Worm (Caenorhabditis elegans): ENCODE data around the gene F53C3.3.

The F53C3.3 gene

ce11 chrII:3935098-3935497 is 32.4 kb downstream of the F53C3.3 start:
- no peak for TF ChIP-seq nhr-11 (tag; optimal IDR thresholded peaks at IDR 0.05)

- TF ChIP-seq nhr-10 (tag; optimal IDR thresholded peaks at IDR 0.05) (no peak), mdt-29 (GFP tag; IDR thresholded peaks at IDR 0.05) (no peak), lin-1 (GFP tag; IDR thresholded peaks at IDR 0.05) (no peak), lin-38 (GFP tag; IDR thresholded peaks at IDR 0.05) (peak; percentile 37; the same call in 1 of the 2 replicates), zfp-2 (tag; optimal IDR thresholded peaks at IDR 0.05) (no peak), nhr-77 (tag; optimal IDR thresholded peaks at IDR 0.05) (no peak)
Observed at ce11 chrII:3935990-3936389, 33.3 kb downstream of the F53C3.3 start.

ce11 chrII:3947404-3947803 is 44.7 kb downstream of the F53C3.3 start:
- no peak for TF ChIP-seq dmd-6 (GFP tag; IDR thresholded peaks at IDR 0.05)
- no peak for TF ChIP-seq dmd-9 (GFP tag; IDR thresholded peaks at IDR 0.05)
- no peak for TF ChIP-seq nhr-6 (tag; optimal IDR thresholded peaks at IDR 0.05)

ce11 chrII:3948507-3948906 is 45.9 kb downstream of the F53C3.3 start:
- TF ChIP-seq aha-1 (tag) (peak; percentile 9), mdt-29 (GFP tag; IDR thresholded peaks at IDR 0.05) (no peak)

ce11 chrII:3950077-3950476 is 47.4 kb downstream of the F53C3.3 start, which contains the start of gene sea-2:
TSS of gene sea-2 (plus strand) at chrII:3950377.
- peak; percentile 23 for TF ChIP-seq aha-1 (tag)
- TF ChIP-seq Y75B8A.6 (GFP tag; IDR thresholded peaks at IDR 0.05), result no peak

- TF ChIP-seq ama-1 (optimal IDR thresholded peaks at IDR 0.05) (peak; percentile 15), mep-1 (tag; optimal IDR thresholded peaks at IDR 0.05) (peak; percentile 28), nhr-41 (GFP tag; IDR thresholded peaks at IDR 0.05) (no peak), Y75B8A.6 (GFP tag; IDR thresholded peaks at IDR 0.05) (no peak), ceh-28 (tag; optimal IDR thresholded peaks at IDR 0.05) (no peak), tra-1 (GFP tag; IDR thresholded peaks at IDR 0.05) (0 out of 2 replicates have a peak, but pooled peaks have one; percentile 36), madf-9 (GFP tag; conservative IDR thresholded peaks at IDR 0.05) (0 out of 2 replicates have a peak, but pooled peaks have one; percentile 2), nhr-28 (tag; optimal IDR thresholded peaks at IDR 0.05) (peak; percentile 64), nhr-111 (GFP tag; optimal IDR thresholded peaks at IDR 0.05) (no peak), hlh-30 (tag; optimal IDR thresholded peaks at IDR 0.05; ENCODE audit: insufficient read depth) (peak; percentile 8), daf-19 (GFP tag; conservative IDR thresholded peaks at IDR 0.05) (no peak), nhr-237 (tag; optimal IDR thresholded peaks at IDR 0.05) (no peak), F49E8.2 (tag; optimal IDR thresholded peaks at IDR 0.05; ENCODE audit: borderline replicate concordance) (no peak), vab-7 (GFP tag; IDR thresholded peaks at IDR 0.05) (no peak), daf-12 (tag; optimal IDR thresholded peaks at IDR 0.05) (no peak), mxl-3 (GFP tag; optimal IDR thresholded peaks at IDR 0.05) (no peak), hmg-1.1 (GFP tag; IDR thresholded peaks at IDR 0.05) (peak; percentile 41; the same call in 1 of the 2 replicates), mes-2 (tag; optimal IDR thresholded peaks at IDR 0.05; ENCODE audit: poor library complexity, severe bottlenecking) (no peak), nhr-77 (tag; optimal IDR thresholded peaks at IDR 0.05) (peak; percentile 45), fos-1 (tag; optimal IDR thresholded peaks at IDR 0.05) (no peak), lsy-2 (tag; optimal IDR thresholded peaks at IDR 0.05) (peak in 1 of 2 experiments; percentile 41), pqm-1 (tag; optimal IDR thresholded peaks at IDR 0.05) (no peak), hlh-11 (tag; optimal IDR thresholded peaks at IDR 0.05) (peak; percentile 62), ceh-62 (tag; optimal IDR thresholded peaks at IDR 0.05) (no peak), mdl-1 (tag; optimal IDR thresholded peaks at IDR 0.05) (peak in 1 of 2 experiments; percentile 20), nhr-25 (tag; optimal IDR thresholded peaks at IDR 0.05; ENCODE audit: borderline replicate concordance, insufficient read depth) (peak; percentile 34), F10B5.3 (tag; optimal IDR thresholded peaks at IDR 0.05) (no peak), daf-16 (GFP tag; optimal IDR thresholded peaks at IDR 0.05) (no peak), daf-16 (tag; optimal IDR thresholded peaks at IDR 0.05) (peak; percentile 5), snpc-1.2 (GFP tag; IDR thresholded peaks at IDR 0.05) (no peak), hif-1 (tag; optimal IDR thresholded peaks at IDR 0.05) (no peak), dve-1 (tag; optimal IDR thresholded peaks at IDR 0.05; ENCODE audit: insufficient read depth) (peak; percentile 48)
Observed at ce11 chrII:3951354-3951753, 48.7 kb downstream of the F53C3.3 start.
